Fruit fly (Drosophila melanogaster) whole organism, wandering third instar larva: ENCODE results near the gene CG32201.

Experiments used
- CG32264 ChIP-seq: fragments of 200-800 bp; sonication (Bioruptor generic); optimal IDR thresholded peaks from 2 replicates; lab custom pipeline; 2016; ENCODE audit warnings: missing biosample characterization, missing genetic modification characterization
- CG9705 ChIP-seq: fragments of 200-800 bp; sonication (Bioruptor generic); optimal IDR thresholded peaks from 2 replicates; lab custom pipeline; 2018; ENCODE audit warnings: missing biosample characterization, mild to moderate bottlenecking, missing genetic modification characterization
- CrebA ChIP-seq: fragments of 200-800 bp; sonication (Bioruptor generic); optimal IDR thresholded peaks from 2 replicates; lab custom pipeline; 2016; ENCODE audit warnings: missing biosample characterization, mild to moderate bottlenecking, missing genetic modification characterization, borderline replicate concordance
- Dfd ChIP-seq: fragments of >200 bp; optimal IDR thresholded peaks from 2 replicates; lab custom pipeline; 2017; ENCODE audit warnings: missing biosample characterization, missing genetic modification characterization
- Dif ChIP-seq: fragments of 200-275, 200-300 bp; sonication (Bioruptor generic); optimal IDR thresholded peaks from 2 replicates; lab custom pipeline; 2018; ENCODE audit warnings: missing biosample characterization, missing genetic modification characterization; ENCODE audit not compliant: partially characterized antibody
- GATAd ChIP-seq: sonication (Bioruptor generic); optimal IDR thresholded peaks from 2 replicates; lab custom pipeline; 2016; ENCODE audit warnings: missing biosample characterization, missing genetic modification characterization
- Hnf4 ChIP-seq: fragments of 200-800 bp; sonication (Bioruptor generic); optimal IDR thresholded peaks from 2 replicates; lab custom pipeline; 2016; ENCODE audit warnings: missing biosample characterization, mild to moderate bottlenecking, missing genetic modification characterization
- Hr78 ChIP-seq: fragments of >200 bp; optimal IDR thresholded peaks from 2 replicates; lab custom pipeline; 2017; ENCODE audit warnings: missing biosample characterization, missing genetic modification characterization
- Hr83 ChIP-seq: fragments of 200-300 bp; sonication (Bioruptor generic); optimal IDR thresholded peaks from 2 replicates; lab custom pipeline; 2016; ENCODE audit warnings: missing biosample characterization, mild to moderate bottlenecking, missing genetic modification characterization, moderate library complexity; ENCODE audit not compliant: poor library complexity, severe bottlenecking
- Jra ChIP-seq: sonication (Bioruptor generic); optimal IDR thresholded peaks from 2 replicates; lab custom pipeline; 2016; ENCODE audit warnings: missing biosample characterization, missing genetic modification characterization
- Mio ChIP-seq: sonication (Bioruptor generic); optimal IDR thresholded peaks from 2 replicates; lab custom pipeline; 2016; ENCODE audit warnings: missing biosample characterization, missing genetic modification characterization
- Myc ChIP-seq: fragments of >200 bp; optimal IDR thresholded peaks from 2 replicates; lab custom pipeline; 2017
- N ChIP-seq: fragments of >200 bp; optimal IDR thresholded peaks from 2 replicates; lab custom pipeline; 2018; ENCODE audit warnings: missing biosample characterization, missing external identifiers, missing genetic modification characterization
- OdsH ChIP-seq: fragments of 200-800 bp; sonication (Bioruptor generic); optimal IDR thresholded peaks from 2 replicates; lab custom pipeline; 2016; ENCODE audit warnings: missing biosample characterization, mild to moderate bottlenecking, missing genetic modification characterization
- Rel ChIP-seq, 2 experiments: fragments of 200-800 bp; sonication (Bioruptor generic) in 1 of 2; optimal IDR thresholded peaks; 2 replicates in 1 of 2; 3 replicates in 1 of 2; lab custom pipeline; 2016 to 2019; ENCODE audit warnings: mild to moderate bottlenecking in 2 of 2, missing biosample characterization in 2 of 2, missing genetic modification characterization in 2 of 2, moderate library complexity in 1 of 2
- Sp1 ChIP-seq: fragments of 200-800 bp; sonication (Bioruptor generic); optimal IDR thresholded peaks from 3 replicates; lab custom pipeline; 2019; ENCODE audit warnings: missing biosample characterization, mild to moderate bottlenecking, missing genetic modification characterization, moderate library complexity
- Vsx2 ChIP-seq: fragments of 200-300, 225-300 bp; sonication (Bioruptor generic); optimal IDR thresholded peaks from 2 replicates; lab custom pipeline; 2018; ENCODE audit warnings: missing biosample characterization, missing genetic modification characterization; ENCODE audit not compliant: partially characterized antibody
- br ChIP-seq: fragments of 200-800 bp; sonication (Bioruptor generic); optimal IDR thresholded peaks from 2 replicates; lab custom pipeline; 2016; ENCODE audit warnings: missing biosample characterization, missing genetic modification characterization
- brk ChIP-seq: fragments of 200-800 bp; sonication (Bioruptor generic); optimal IDR thresholded peaks from 2 replicates; lab custom pipeline; 2016; ENCODE audit warnings: missing biosample characterization, mild to moderate bottlenecking, missing genetic modification characterization
- dl ChIP-seq, 2 experiments: fragments of 175-275, 200-275 bp in 1 of 2; fragments of 200-275 bp in 1 of 2; sonication (Bioruptor generic); optimal IDR thresholded peaks; lab custom pipeline; 2018; ENCODE audit warnings: mild to moderate bottlenecking in 2 of 2, missing biosample characterization in 2 of 2, missing genetic modification characterization in 2 of 2, moderate library complexity in 2 of 2; ENCODE audit not compliant: partially characterized antibody in 2 of 2, insufficient read depth in 1 of 2
- dmrt93B ChIP-seq: fragments of 200-800 bp; sonication (Bioruptor generic); optimal IDR thresholded peaks from 2 replicates; lab custom pipeline; 2018; ENCODE audit warnings: missing biosample characterization, mild to moderate bottlenecking, missing genetic modification characterization
- dsf ChIP-seq: sonication (Bioruptor generic); optimal IDR thresholded peaks from 2 replicates; lab custom pipeline; 2016; ENCODE audit warnings: missing biosample characterization, missing genetic modification characterization, borderline replicate concordance
- ey ChIP-seq: fragments of 200-800 bp; sonication (Bioruptor generic); optimal IDR thresholded peaks from 2 replicates; lab custom pipeline; 2016; ENCODE audit warnings: missing biosample characterization, missing genetic modification characterization
- foxo ChIP-seq, 2 experiments: fragments of 200-800 bp; sonication (Bioruptor generic); optimal IDR thresholded peaks; 2 replicates in 1 of 2; 3 replicates in 1 of 2; lab custom pipeline; 2016 to 2017; ENCODE audit warnings: missing biosample characterization in 2 of 2, missing genetic modification characterization in 2 of 2
- fru ChIP-seq: fragments of 200-800 bp; sonication (Bioruptor generic); optimal IDR thresholded peaks from 3 replicates; lab custom pipeline; 2016; ENCODE audit warnings: missing biosample characterization, mild to moderate bottlenecking, missing genetic modification characterization
- h ChIP-seq: fragments of 200-800 bp; sonication (Bioruptor generic); optimal IDR thresholded peaks from 3 replicates; lab custom pipeline; 2016; ENCODE audit warnings: missing biosample characterization, mild to moderate bottlenecking, missing genetic modification characterization
- jim ChIP-seq: fragments of 175-275, 200-325 bp; sonication (Bioruptor generic); optimal IDR thresholded peaks from 2 replicates; lab custom pipeline; 2016; ENCODE audit warnings: missing biosample characterization, mild to moderate bottlenecking, missing genetic modification characterization
- lola ChIP-seq: fragments of >200 bp; optimal IDR thresholded peaks from 2 replicates; lab custom pipeline; 2017; ENCODE audit warnings: missing biosample characterization, missing genetic modification characterization
- pan ChIP-seq: fragments of >200 bp; optimal IDR thresholded peaks from 2 replicates; lab custom pipeline; 2017
- psq ChIP-seq: fragments of 200-800 bp; sonication (Bioruptor generic); optimal IDR thresholded peaks from 3 replicates; lab custom pipeline; 2017; ENCODE audit warnings: missing biosample characterization, mild to moderate bottlenecking, missing genetic modification characterization, moderate library complexity
- rgr ChIP-seq: fragments of 200-800 bp; sonication (Bioruptor generic); optimal IDR thresholded peaks from 3 replicates; lab custom pipeline; 2016; ENCODE audit warnings: missing biosample characterization, mild to moderate bottlenecking, missing genetic modification characterization
- sage ChIP-seq: fragments of 200-800 bp; sonication (Bioruptor generic); optimal IDR thresholded peaks from 2 replicates; lab custom pipeline; 2016; ENCODE audit warnings: missing biosample characterization, mild to moderate bottlenecking, missing genetic modification characterization
- sv ChIP-seq: fragments of 200-800 bp; sonication (Bioruptor generic); optimal IDR thresholded peaks from 3 replicates; lab custom pipeline; 2016; ENCODE audit warnings: missing biosample characterization, missing genetic modification characterization
- tai ChIP-seq: sonication (Bioruptor generic); optimal IDR thresholded peaks from 2 replicates; lab custom pipeline; 2016; ENCODE audit warnings: missing biosample characterization, missing genetic modification characterization
- woc ChIP-seq: sonication (Bioruptor generic); optimal IDR thresholded peaks from 2 replicates; lab custom pipeline; 2016; ENCODE audit warnings: missing biosample characterization, mild to moderate bottlenecking, missing genetic modification characterization

The CG32201 gene

DNA sequence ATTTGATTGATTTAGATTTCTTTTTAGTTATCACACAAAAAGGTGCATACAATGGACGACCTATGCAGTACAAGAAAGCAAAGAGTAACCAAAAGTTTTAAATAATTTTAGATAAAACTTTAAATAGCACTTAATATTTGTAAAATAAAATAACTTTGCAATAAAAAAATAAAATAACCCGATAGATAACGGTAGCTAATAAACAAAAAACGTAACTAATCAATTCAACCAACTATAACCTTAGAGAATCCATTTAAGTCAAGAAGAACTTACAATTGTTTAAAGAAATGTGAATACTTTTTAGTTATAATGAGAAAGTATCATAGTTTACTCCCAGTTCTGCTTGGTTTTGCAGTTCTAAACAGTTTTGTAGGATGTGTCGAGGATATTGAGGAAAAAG lies at the start of gene CG32201:
Gene CG32201 (plus strand): TSS at position 301 of the 400 bp plus-strand sequence.
- no peak for TF ChIP-seq Rel (GFP tag; optimal IDR thresholded peaks at IDR 0.05; lab: Kevin White, UChicago)
- TF ChIP-seq Rel (tag; optimal IDR thresholded peaks at IDR 0.05; lab: Kevin White, UChicago) = no peak
- no peak for TF ChIP-seq Hr83 (GFP tag; lab: Kevin White, UChicago)
- TF ChIP-seq N (GFP tag; lab: Kevin White, UChicago) = no peak
- no peak for TF ChIP-seq OdsH (GFP tag; lab: Kevin White, UChicago)
- no peak for TF ChIP-seq psq (GFP tag; lab: Kevin White, UChicago)
- TF ChIP-seq CG9705 = no peak
- no peak for TF ChIP-seq sage (GFP tag; lab: Kevin White, UChicago)
- no peak for TF ChIP-seq Jra (GFP tag; lab: Kevin White, UChicago)
- TF ChIP-seq fru = no peak
- TF ChIP-seq br = no peak
- no peak for TF ChIP-seq CG32264
- no peak for TF ChIP-seq Dfd (GFP tag; lab: Kevin White, UChicago)
- TF ChIP-seq GATAd (GFP tag; lab: Kevin White, UChicago) = no peak
- no peak for TF ChIP-seq foxo (GFP tag; optimal IDR thresholded peaks at IDR 0.05; lab: Kevin White, UChicago)
- no peak for TF ChIP-seq woc (GFP tag; lab: Kevin White, UChicago)
- TF ChIP-seq Hr78 (GFP tag; lab: Kevin White, UChicago) = no peak
- TF ChIP-seq ey (GFP tag; lab: Kevin White, UChicago) = no peak
- no peak for TF ChIP-seq Mio (GFP tag; lab: Kevin White, UChicago)
- TF ChIP-seq tai (GFP tag; lab: Kevin White, UChicago) = no peak
- TF ChIP-seq, all 38 proteins: peak for 0

DNA sequence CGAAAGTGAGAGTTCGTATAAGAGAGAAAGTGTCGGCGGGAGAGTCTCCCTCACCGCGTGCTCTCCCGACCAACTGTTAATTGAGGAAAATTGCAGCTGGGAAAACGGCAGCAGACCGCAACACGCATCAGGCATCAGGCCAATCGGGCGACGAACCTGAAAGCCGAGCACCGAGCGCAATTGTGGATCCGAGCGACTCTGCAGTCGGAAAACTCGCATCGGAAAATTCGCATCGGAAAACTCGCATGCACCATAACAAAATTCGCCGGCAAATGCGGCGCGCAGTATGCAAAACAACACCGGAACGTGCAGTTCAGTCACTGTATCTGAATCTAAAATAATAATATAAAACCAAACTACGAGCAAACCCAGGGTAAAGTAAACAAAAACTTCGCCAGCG lies 49.5 kb upstream of the CG32201 start, which contains the start of gene AstC-R1:
Gene AstC-R1 (plus strand): TSS at position 301 of the 400 bp plus-strand sequence.
- TF ChIP-seq Hnf4 (GFP tag; lab: Kevin White, UChicago) (no peak), woc (GFP tag; lab: Kevin White, UChicago) (no peak), CG32264 (no peak), Dfd (GFP tag; lab: Kevin White, UChicago) (no peak), Hr83 (GFP tag; lab: Kevin White, UChicago) (no peak), pan (lab: Kevin White, UChicago) (no peak), OdsH (GFP tag; lab: Kevin White, UChicago) (no peak), ey (GFP tag; lab: Kevin White, UChicago) (no peak), sage (GFP tag; lab: Kevin White, UChicago) (no peak), tai (GFP tag; lab: Kevin White, UChicago) (no peak), GATAd (GFP tag; lab: Kevin White, UChicago) (no peak), CrebA (GFP tag; lab: Kevin White, UChicago) (no peak), Myc (no peak), dsf (GFP tag; lab: Kevin White, UChicago) (no peak), sv (GFP tag; lab: Kevin White, UChicago) (no peak)
- TF ChIP-seq, all 38 proteins: peak for 0

DNA sequence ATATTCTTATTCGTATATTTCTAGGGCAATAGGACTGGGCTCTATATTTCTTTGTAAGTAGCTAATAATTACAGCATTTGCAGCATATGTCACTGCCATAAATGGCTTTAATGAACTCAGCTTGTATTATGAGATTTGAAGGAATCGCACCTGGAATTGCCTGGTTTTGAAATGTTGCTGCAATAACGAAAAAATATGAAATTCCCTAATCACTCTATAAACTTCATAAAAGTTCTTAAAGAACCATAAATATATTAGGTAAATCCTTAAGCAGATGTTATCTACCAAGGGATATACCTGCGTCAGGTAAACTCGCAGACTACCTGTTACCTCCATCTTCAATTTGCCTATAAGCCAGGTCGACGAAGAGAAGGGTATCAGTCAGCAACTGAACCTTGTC lies 21.0 kb upstream of the CG32201 start, which contains the start of gene CG7271:
Gene CG7271 (plus strand): TSS at position 373 of the 400 bp plus-strand sequence.
- TF ChIP-seq sv (GFP tag; lab: Kevin White, UChicago) = no peak

DNA sequence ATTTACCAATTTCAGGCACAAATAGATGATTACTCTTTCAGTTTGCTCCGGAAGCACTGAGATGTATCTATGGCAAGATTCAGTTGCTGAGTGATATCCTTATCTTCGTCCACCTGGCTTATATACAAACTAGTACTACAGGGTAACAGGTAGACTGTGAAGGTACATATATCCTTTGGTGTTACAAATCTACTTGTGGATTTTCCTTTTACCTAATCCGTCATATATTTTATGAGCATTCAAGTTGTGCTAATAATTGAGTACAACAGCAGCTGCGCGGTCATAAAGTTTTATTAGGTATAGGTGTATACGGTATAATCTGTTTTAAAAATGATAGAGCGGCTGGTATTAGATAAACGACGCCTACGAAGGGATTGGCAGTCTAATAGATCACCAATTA lies 15.7 kb upstream of the CG32201 start, which contains the start of gene term:
Gene term (minus strand): TSS at position 101 of the 400 bp plus-strand sequence.
- TF ChIP-seq Rel (GFP tag; optimal IDR thresholded peaks at IDR 0.05; lab: Kevin White, UChicago) = no peak
- TF ChIP-seq Rel (tag; optimal IDR thresholded peaks at IDR 0.05; lab: Kevin White, UChicago) = no peak
- no peak for TF ChIP-seq rgr (GFP tag; lab: Kevin White, UChicago)
- TF ChIP-seq fru = no peak
- TF ChIP-seq ey (GFP tag; lab: Kevin White, UChicago) = no peak
- no peak for TF ChIP-seq Vsx2 (GFP tag; lab: Kevin White, UChicago)
- no peak for TF ChIP-seq dl (GFP tag; optimal IDR thresholded peaks at IDR 0.05; lab: Kevin White, UChicago; ENCODE audit: insufficient read depth in 1 of 2, partially characterized antibody in 2 of 2)
- no peak for TF ChIP-seq Hnf4 (GFP tag; lab: Kevin White, UChicago)
- TF ChIP-seq jim (GFP tag; lab: Kevin White, UChicago) = no peak
- no peak for TF ChIP-seq sage (GFP tag; lab: Kevin White, UChicago)
- TF ChIP-seq, all 38 proteins: peak for 0

DNA sequence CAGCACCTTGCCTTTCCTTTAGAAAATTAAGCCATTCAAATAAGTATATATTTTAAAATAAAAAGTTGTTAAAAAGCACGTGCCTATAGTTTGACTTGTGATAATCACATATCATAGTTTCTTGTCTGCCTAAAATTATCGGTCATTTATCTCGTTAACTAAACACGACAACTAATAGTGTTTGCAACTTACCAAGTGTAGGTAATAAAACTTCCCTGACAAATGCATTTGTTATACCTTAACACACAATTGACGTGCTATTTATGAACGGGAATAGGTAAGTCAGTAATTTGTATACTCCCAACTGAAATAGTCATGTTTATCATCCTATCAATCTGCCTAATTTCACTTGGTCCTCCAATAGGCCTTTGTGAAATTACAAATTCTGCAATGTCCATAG lies 6.3 kb upstream of the CG32201 start, which contains the start of gene CG18234:
Gene CG18234 (plus strand): TSS at position 301 of the 400 bp plus-strand sequence.
- TF ChIP-seq lola (no peak), dmrt93B (no peak), pan (lab: Kevin White, UChicago) (no peak), CG32264 (no peak), Dfd (GFP tag; lab: Kevin White, UChicago) (no peak), psq (GFP tag; lab: Kevin White, UChicago) (no peak), GATAd (GFP tag; lab: Kevin White, UChicago) (no peak), Hr78 (GFP tag; lab: Kevin White, UChicago) (no peak), brk (no peak), dl (GFP tag; optimal IDR thresholded peaks at IDR 0.05; lab: Kevin White, UChicago; ENCODE audit: insufficient read depth in 1 of 2, partially characterized antibody in 2 of 2) (no peak), tai (GFP tag; lab: Kevin White, UChicago) (no peak), Vsx2 (GFP tag; lab: Kevin White, UChicago) (no peak), Sp1 (GFP tag; lab: Kevin White, UChicago) (no peak), dsf (GFP tag; lab: Kevin White, UChicago) (no peak), h (GFP tag; lab: Kevin White, UChicago) (no peak), Dif (GFP tag; lab: Kevin White, UChicago) (no peak), jim (GFP tag; lab: Kevin White, UChicago) (no peak)
